Worm (Caenorhabditis elegans) whole organism, L1 larva: ENCODE measurements around the gene irld-63.
A peak's percentile ranks its signal among the peaks of the same experiment; 100 is the strongest.

Source experiments
- ama-1 ChIP-seq: fragments of 150-350 bp; optimal IDR thresholded peaks from 2 replicates; lab custom pipeline; 2014
- efl-1 ChIP-seq, 4 experiments: fragments of 150-350 bp; optimal IDR thresholded peaks in 3 of 4; peaks in 1 of 4; 1 replicate in 1 of 4; 2 replicates in 3 of 4; lab custom pipeline; 2014; ENCODE audit warnings: missing biosample characterization in 2 of 4, missing genetic modification characterization in 2 of 4, missing genetic modification reagents in 2 of 4
- fkh-8 ChIP-seq: sonication (generic microtip); optimal IDR thresholded peaks from 2 replicates; lab custom pipeline; 2016; ENCODE audit warnings: mild to moderate bottlenecking, missing genetic modification characterization, missing compliant biosample characterization
- lin-35 ChIP-seq, 2 experiments: fragments of 150-350 bp; optimal IDR thresholded peaks; 2 replicates each; lab custom pipeline; 2014; ENCODE audit warnings: missing biosample characterization in 2 of 2, missing genetic modification characterization in 2 of 2, missing genetic modification reagents in 2 of 2
- nhr-90 ChIP-seq: sonication (generic microtip); optimal IDR thresholded peaks from 2 replicates; lab custom pipeline; 2016; ENCODE audit warnings: mild to moderate bottlenecking, missing genetic modification characterization, missing compliant biosample characterization; ENCODE audit not compliant: poor library complexity
- skn-1 ChIP-seq: fragments of 150-350 bp; optimal IDR thresholded peaks from 2 replicates; lab custom pipeline; 2014; ENCODE audit warnings: missing biosample characterization, missing genetic modification characterization
- unc-62 ChIP-seq: fragments of 150-350 bp; optimal IDR thresholded peaks from 2 replicates; lab custom pipeline; 2014; ENCODE audit warnings: missing biosample characterization, missing genetic modification reagents, missing genetic modification characterization
- unc-86 ChIP-seq: sonication (generic microtip); optimal IDR thresholded peaks from 2 replicates; lab custom pipeline; 2016; ENCODE audit warnings: missing genetic modification characterization, missing compliant biosample characterization

DNA sequence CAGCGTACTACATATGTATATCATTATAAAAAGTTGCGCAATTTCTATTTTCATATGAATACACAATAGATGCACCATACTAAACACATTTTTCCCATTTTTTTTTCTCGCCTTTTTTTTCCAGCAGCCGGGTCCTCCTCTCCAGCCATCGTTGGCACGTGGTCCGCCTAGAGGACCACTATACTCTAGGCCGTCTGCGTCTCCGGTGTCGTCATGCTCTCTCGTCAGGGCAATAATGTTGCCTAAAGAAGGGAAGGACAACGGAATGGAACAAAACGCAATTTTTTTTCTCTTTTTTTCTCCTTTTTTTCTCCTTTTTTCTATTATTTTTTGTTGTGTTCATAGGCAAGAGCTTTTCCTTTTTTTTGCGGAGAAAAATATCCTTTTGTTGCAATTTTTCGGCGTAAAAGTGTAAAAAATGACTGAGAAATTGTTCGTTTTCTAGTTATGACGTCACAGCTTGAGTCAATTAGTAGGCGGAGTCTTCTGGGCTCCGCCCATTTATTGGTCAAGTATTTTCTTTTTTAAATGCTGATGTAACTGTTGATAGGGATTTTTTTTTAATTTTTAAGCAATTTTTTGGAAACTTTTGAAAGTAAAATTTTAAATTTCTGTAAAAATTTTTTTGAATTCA is 32.1 kb downstream of the irld-63 start:
- peak in 1 of 2 experiments; percentile 31 for TF ChIP-seq lin-35 (GFP tag; optimal IDR thresholded peaks at IDR 0.05; lab: Kevin White, UChicago)
- no peak for TF ChIP-seq nhr-90 (tag; lab: Kevin White, UChicago)
- peak; percentile 32 to 38 for TF ChIP-seq efl-1 (optimal IDR thresholded peaks at IDR 0.05; lab: Kevin White, UChicago)
- no peak for TF ChIP-seq efl-1 (GFP tag; optimal IDR thresholded peaks at IDR 0.05 in 1 of 2; lab: Kevin White, UChicago)
- TF ChIP-seq ama-1 (lab: Kevin White, UChicago), result no peak
- TF ChIP-seq fkh-8 (tag; lab: Kevin White, UChicago), result peak; percentile 29
- no peak for TF ChIP-seq unc-62 (GFP tag; lab: Kevin White, UChicago)
- TF ChIP-seq skn-1 (tag; lab: Kevin White, UChicago), result no peak
- peak; percentile 69 for TF ChIP-seq unc-86 (tag; lab: Kevin White, UChicago)
